Fruit fly (Drosophila melanogaster) whole organism, adult: ENCODE measurements around the gene Npc2d.

Source experiments
- CG11617 ChIP-seq: fragments of 200-800 bp; sonication (Bioruptor generic); optimal IDR thresholded peaks from 2 replicates; lab custom pipeline; 2017; ENCODE audit warnings: mild to moderate bottlenecking, missing biosample characterization, missing genetic modification reagents, missing genetic modification characterization
- CG12768 ChIP-seq: fragments of 200-800 bp; sonication (Bioruptor generic); optimal IDR thresholded peaks from 2 replicates; lab custom pipeline; 2017; ENCODE audit warnings: missing biosample characterization, missing genetic modification characterization, mild to moderate bottlenecking, moderate library complexity, missing genetic modification reagents
- CG1620 ChIP-seq: fragments of 200-800 bp; sonication (Bioruptor generic); optimal IDR thresholded peaks from 2 replicates; lab custom pipeline; 2016; ENCODE audit warnings: missing biosample characterization, missing genetic modification characterization
- CG33017 ChIP-seq: fragments of 200-800 bp; sonication (Bioruptor generic); optimal IDR thresholded peaks from 2 replicates; lab custom pipeline; 2018; ENCODE audit warnings: missing biosample characterization, mild to moderate bottlenecking, missing genetic modification characterization, moderate library complexity
- CG5204 ChIP-seq: fragments of 200-800 bp; sonication (Bioruptor generic); optimal IDR thresholded peaks from 2 replicates; lab custom pipeline; 2016; ENCODE audit warnings: missing biosample characterization, missing genetic modification characterization
- CG7101 ChIP-seq: fragments of 200-800 bp; sonication (Bioruptor generic); optimal IDR thresholded peaks from 2 replicates; lab custom pipeline; 2018; ENCODE audit warnings: missing biosample characterization, mild to moderate bottlenecking, missing genetic modification characterization, moderate library complexity
- Crg-1 ChIP-seq: fragments of 200-800 bp; sonication (Bioruptor generic); optimal IDR thresholded peaks from 2 replicates; lab custom pipeline; 2016; ENCODE audit warnings: missing biosample characterization, missing genetic modification characterization
- Hr96 ChIP-seq: fragments of 200-800 bp; sonication (Bioruptor generic); optimal IDR thresholded peaks from 2 replicates; lab custom pipeline; 2016; ENCODE audit warnings: missing biosample characterization, missing genetic modification characterization
- bab1 ChIP-seq: fragments of 200-800 bp; sonication (Bioruptor generic); optimal IDR thresholded peaks from 3 replicates; lab custom pipeline; 2019; ENCODE audit warnings: missing biosample characterization, mild to moderate bottlenecking, missing genetic modification characterization, moderate library complexity
- cic ChIP-seq: fragments of 200-800 bp; sonication (Bioruptor generic); optimal IDR thresholded peaks from 2 replicates; lab custom pipeline; 2017; ENCODE audit warnings: missing biosample characterization, mild to moderate bottlenecking, missing genetic modification characterization, moderate library complexity
- cnc ChIP-seq, 2 experiments: fragments of >200 bp; optimal IDR thresholded peaks; 2 replicates each; lab custom pipeline; 2017
- kay ChIP-seq: fragments of 200-800 bp; sonication (Bioruptor generic); peaks from one replicate; lab custom pipeline; 2016; ENCODE audit warnings: missing biosample characterization, missing genetic modification characterization, borderline replicate concordance
- tj ChIP-seq: fragments of 200-800 bp; sonication (Bioruptor generic); optimal IDR thresholded peaks from 3 replicates; lab custom pipeline; 2017; ENCODE audit warnings: missing biosample characterization, mild to moderate bottlenecking, missing genetic modification characterization, moderate library complexity
- toe ChIP-seq: fragments of 200-800 bp; sonication (Bioruptor generic); optimal IDR thresholded peaks from 2 replicates; lab custom pipeline; 2016; ENCODE audit warnings: missing biosample characterization, missing genetic modification characterization

- TF ChIP-seq Hr96 = peak; percentile 93
- peak; percentile 97 for TF ChIP-seq toe
- peak; percentile 98 for TF ChIP-seq CG5204 (GFP tag; lab: Kevin White, UChicago)
- TF ChIP-seq CG7101 (tag; lab: Kevin White, UChicago) = peak; percentile 97
- TF ChIP-seq tj (GFP tag; lab: Kevin White, UChicago) = peak; percentile 93
- peak; percentile 76 for TF ChIP-seq cic (GFP tag; lab: Kevin White, UChicago)
- no peak for TF ChIP-seq kay (GFP tag; lab: Kevin White, UChicago)
- peak in 1 of 2 experiments; percentile 64 for TF ChIP-seq cnc (optimal IDR thresholded peaks at IDR 0.05; lab: Kevin White, UChicago)
- TF ChIP-seq CG12768 = peak; percentile 99
- TF ChIP-seq CG33017 (tag; lab: Kevin White, UChicago) = peak; percentile 98
- peak; percentile 93 for TF ChIP-seq Crg-1 (GFP tag; lab: Kevin White, UChicago)
- TF ChIP-seq CG1620 (GFP tag; lab: Kevin White, UChicago) = peak; percentile 85
- peak; percentile 97 for TF ChIP-seq CG11617 (GFP tag; lab: Kevin White, UChicago)
- peak; percentile 11 for TF ChIP-seq bab1
Measured at dm6 chr3R:10079267-10079987, 23.5 kb upstream of the Npc2d start.
